Fruit fly (Drosophila melanogaster) S2 (cell line): ENCODE results near the gene CG12516.

Experiments
- CG8478 ChIP-seq: fragments of >200 bp; optimal IDR thresholded peaks from 2 replicates; lab custom pipeline; 2018
- CTCF ChIP-seq, 2 experiments: fragments of >200 bp; optimal IDR thresholded peaks; 2 replicates each; lab custom pipeline; 2018

DNA sequence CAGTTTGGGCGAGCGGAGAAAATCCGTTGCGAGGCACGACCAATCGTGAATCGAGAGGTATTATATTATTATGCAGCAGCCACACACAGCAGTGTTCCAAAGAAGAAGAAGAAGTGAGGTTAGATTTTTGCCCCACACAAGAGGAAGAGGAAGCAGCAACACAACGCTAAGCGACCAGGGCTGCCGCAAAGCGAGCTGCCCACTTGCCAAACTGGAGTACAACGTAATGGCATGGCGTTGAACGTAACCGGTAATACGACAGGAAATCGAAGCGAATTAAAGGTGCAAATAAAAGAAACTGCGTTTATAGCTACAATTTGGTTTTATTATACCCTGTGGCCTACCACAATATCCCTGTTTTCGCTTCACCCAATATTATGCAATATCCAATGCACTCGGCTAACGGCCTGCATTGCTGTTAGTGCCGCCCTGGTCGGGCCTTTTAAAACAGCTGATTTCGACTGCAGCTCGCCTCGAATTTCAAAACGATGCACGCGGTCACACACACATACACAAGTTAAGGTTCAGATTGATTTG, 31.1 kb upstream of the CG12516 start:
- TF ChIP-seq CG8478 (lab: Kevin White, UChicago), result no peak
- TF ChIP-seq CTCF (optimal IDR thresholded peaks at IDR 0.05; lab: Kevin White, UChicago), result peak; percentile 3 to 52
